Worm (Caenorhabditis elegans): ENCODE data around the gene F23H11.7.

The F23H11.7 gene

DNA sequence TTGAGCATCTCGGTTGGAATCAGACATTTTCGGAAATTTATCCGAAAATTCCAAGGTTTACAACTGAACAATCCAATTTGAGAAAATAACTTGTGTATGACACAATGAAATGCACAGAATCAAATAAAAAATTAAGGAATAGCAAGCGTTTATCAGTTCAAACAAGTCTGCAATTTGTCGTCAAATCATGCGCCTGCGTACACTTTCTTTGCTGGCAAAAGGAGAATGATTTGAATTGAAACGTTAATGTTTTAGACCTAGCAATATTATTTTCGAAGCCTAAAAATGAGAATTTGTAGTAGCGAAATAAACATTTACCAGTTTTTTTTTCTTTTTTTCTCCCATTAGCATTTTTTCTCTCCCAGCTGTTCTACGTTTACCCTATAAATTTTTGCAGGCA is 31.2 kb upstream of the F23H11.7 start, which contains the start of the genes fbxa-67 and fbxa-11:
Gene fbxa-67 (minus strand): TSS at position 199 of the 400 bp plus-strand sequence.
Gene fbxa-11 (plus strand): TSS at position 398 of the 400 bp plus-strand sequence.
- TF ChIP-seq nhr-21 (tag; optimal IDR thresholded peaks at IDR 0.05), result no peak
- peak; percentile 39 for TF ChIP-seq C34F6.9 (tag; optimal IDR thresholded peaks at IDR 0.05)
- no peak for TF ChIP-seq elt-1 (tag; optimal IDR thresholded peaks at IDR 0.05)
- TF ChIP-seq lsy-2 (tag; optimal IDR thresholded peaks at IDR 0.05), result peak in 1 of 2 experiments; percentile 54
- TF ChIP-seq lin-13 (GFP tag; optimal IDR thresholded peaks at IDR 0.05), result peak; percentile 2
- TF ChIP-seq unc-55 (GFP tag; optimal IDR thresholded peaks at IDR 0.05), result peak; percentile 59

DNA sequence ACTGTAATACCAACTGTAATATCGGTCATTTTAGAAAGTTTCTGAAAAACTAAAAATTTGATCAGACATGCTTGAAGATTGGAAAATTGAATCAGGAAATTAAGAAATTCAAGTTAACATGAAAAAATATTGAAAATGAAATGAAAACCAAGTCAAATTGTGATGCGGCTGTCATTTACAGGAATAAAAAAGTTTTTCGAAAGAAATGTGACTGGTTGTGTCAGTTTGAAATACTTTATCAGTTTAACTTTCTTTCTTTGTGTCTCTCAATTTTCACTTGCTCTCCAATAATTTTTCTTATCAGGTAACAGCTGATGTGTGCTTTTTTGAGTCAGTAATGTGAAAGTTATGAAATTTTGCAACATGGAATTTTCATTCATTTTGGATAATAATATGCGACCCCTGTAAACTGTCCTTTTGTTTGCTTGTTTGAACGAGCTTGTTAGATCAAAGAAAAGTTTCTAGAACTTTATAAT is 27.1 kb upstream of the F23H11.7 start, which contains the start of gene fbxa-60:
Gene fbxa-60 (minus strand): TSS at position 51 of the 476 bp plus-strand sequence.
- no peak for TF ChIP-seq skn-1 (tag; optimal IDR thresholded peaks at IDR 0.05)
- TF ChIP-seq unc-39 (tag; optimal IDR thresholded peaks at IDR 0.05), result no peak
- peak; percentile 28 for TF ChIP-seq gmeb-1 (tag; optimal IDR thresholded peaks at IDR 0.05)
- TF ChIP-seq mbf-1 (tag; optimal IDR thresholded peaks at IDR 0.05), result no peak
- TF ChIP-seq sma-9 (GFP tag; optimal IDR thresholded peaks at IDR 0.05), result peak; percentile 9
- TF ChIP-seq sma-9 (tag; optimal IDR thresholded peaks at IDR 0.05), result no peak
- peak; percentile 19 for TF ChIP-seq nhr-129 (tag; optimal IDR thresholded peaks at IDR 0.05)
- peak; percentile 83 for TF ChIP-seq fos-1 (tag; optimal IDR thresholded peaks at IDR 0.05)

DNA sequence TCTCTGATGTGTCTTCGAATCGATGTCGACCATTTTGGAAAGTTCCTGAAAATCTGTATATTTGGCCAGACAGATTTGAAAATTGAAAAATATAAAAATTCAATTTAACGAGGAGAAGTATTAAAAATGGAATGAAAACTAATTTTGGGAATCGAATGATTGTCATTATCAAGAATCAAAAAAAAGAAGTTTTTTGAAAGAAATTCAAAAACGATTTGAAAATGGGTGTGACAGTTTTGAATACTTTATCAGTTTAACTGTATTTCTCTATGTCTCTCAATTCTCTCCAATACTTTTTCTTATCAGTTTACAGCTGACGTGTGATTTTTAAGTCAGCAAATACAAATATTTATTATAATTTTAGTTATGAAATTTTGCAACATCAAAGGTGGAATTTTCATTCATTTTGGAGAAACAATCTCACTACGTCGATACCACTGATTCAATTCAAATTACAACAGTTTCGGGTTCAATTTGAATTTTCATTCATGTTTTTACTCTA is 24.3 kb upstream of the F23H11.7 start, which contains the start of gene fbxa-59:
Gene fbxa-59 (minus strand): TSS at position 51 of the 502 bp plus-strand sequence.
- TF ChIP-seq ceh-82 (tag; optimal IDR thresholded peaks at IDR 0.05), result no peak
- TF ChIP-seq fos-1 (tag; optimal IDR thresholded peaks at IDR 0.05), result peak; percentile 56

DNA sequence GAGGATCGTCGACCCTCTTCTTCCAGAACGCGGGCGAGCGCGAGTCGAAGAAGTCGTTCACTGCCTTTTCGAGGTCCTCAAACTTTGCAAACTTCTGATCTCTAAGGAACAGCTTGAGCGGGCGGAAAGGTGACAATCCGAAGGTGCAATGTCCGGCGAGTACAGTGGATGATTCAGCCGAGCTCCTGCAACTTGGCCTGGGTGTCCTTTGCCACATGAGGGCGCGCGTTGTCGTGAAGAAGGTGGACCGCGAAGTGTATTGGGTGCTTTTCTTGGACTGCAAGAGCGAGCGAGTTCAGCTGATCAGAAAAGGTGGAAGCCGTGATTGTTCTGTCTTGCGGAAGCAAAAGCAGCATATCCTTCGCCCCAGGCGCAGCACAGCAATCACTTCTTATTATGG is 22.7 kb upstream of the F23H11.7 start:
- TF ChIP-seq mbf-1 (tag; optimal IDR thresholded peaks at IDR 0.05) (no peak), dmd-4 (tag; optimal IDR thresholded peaks at IDR 0.05) (no peak), R02D3.7 (tag; optimal IDR thresholded peaks at IDR 0.05) (no peak), sma-9 (GFP tag; optimal IDR thresholded peaks at IDR 0.05) (no peak), sma-9 (tag; optimal IDR thresholded peaks at IDR 0.05) (no peak), ama-1 (optimal IDR thresholded peaks at IDR 0.05) (no peak), sem-4 (tag; optimal IDR thresholded peaks at IDR 0.05) (no peak), skn-1 (tag; optimal IDR thresholded peaks at IDR 0.05) (no peak), sma-3 (GFP tag; optimal IDR thresholded peaks at IDR 0.05) (no peak), ztf-4 (tag; optimal IDR thresholded peaks at IDR 0.05) (no peak), elt-1 (tag; optimal IDR thresholded peaks at IDR 0.05) (no peak), nhr-129 (tag; optimal IDR thresholded peaks at IDR 0.05) (no peak), Y55F3AM.14 (GFP tag; optimal IDR thresholded peaks at IDR 0.05) (no peak), ztf-1 (GFP tag; conservative IDR thresholded peaks at IDR 0.05) (no peak), ceh-82 (tag; optimal IDR thresholded peaks at IDR 0.05) (no peak)

DNA sequence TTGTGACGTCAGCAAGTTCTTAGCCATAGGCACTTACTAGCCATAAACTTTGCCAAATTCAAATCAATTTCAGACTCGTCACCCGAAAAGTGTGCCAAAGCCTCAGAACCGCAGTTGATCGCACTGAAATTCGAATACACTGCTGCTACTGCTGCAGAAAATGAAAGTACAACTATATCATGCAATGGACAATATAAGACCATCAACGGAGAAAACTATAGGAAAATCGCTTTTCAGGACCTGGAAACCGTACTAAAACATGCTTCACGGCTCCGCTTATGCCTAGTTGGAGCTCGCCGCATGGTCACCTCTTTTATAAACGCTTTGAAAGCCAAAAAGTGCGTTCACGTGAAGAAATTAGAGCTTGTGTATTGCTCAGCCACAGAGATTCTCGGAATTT is 19.3 kb upstream of the F23H11.7 start, which contains the start of gene fbxa-22:
Gene fbxa-22 (plus strand): TSS at position 301 of the 400 bp plus-strand sequence.
- no peak for TF ChIP-seq sma-3 (GFP tag; optimal IDR thresholded peaks at IDR 0.05)
- TF ChIP-seq elt-1 (tag; optimal IDR thresholded peaks at IDR 0.05), result no peak
- TF ChIP-seq nhr-129 (tag; optimal IDR thresholded peaks at IDR 0.05), result no peak
- TF ChIP-seq skn-1 (tag; optimal IDR thresholded peaks at IDR 0.05), result no peak

DNA sequence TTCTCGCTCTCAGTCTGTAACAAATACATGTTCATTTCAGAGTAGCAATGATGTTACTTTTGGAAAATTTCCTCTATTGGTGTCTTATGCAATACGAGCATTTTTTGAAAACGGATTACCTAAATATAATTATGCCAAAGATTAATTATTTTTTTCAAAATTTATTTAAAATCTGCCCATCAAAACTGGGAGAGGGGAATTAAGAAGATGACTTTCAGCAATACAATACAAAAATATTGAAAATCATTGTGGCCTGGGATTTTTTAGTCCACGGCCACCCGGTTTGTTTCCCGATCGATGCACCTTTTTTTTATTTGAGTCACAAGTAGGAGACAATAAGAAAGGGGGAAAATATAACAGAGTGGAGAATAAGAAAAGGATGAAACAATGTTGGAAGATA is 18.7 kb upstream of the F23H11.7 start, which contains the start of gene fbxa-56:
Gene fbxa-56 (minus strand): TSS at position 101 of the 400 bp plus-strand sequence.
- TF ChIP-seq unc-55 (GFP tag; optimal IDR thresholded peaks at IDR 0.05), result no peak
- TF ChIP-seq dmd-4 (tag; optimal IDR thresholded peaks at IDR 0.05), result no peak
- TF ChIP-seq alr-1 (tag; optimal IDR thresholded peaks at IDR 0.05), result no peak
- no peak for TF ChIP-seq R02D3.7 (tag; optimal IDR thresholded peaks at IDR 0.05)
- TF ChIP-seq elt-1 (tag; optimal IDR thresholded peaks at IDR 0.05), result no peak
- TF ChIP-seq aly-2 (tag; optimal IDR thresholded peaks at IDR 0.05), result no peak
- TF ChIP-seq mdl-1 (tag; optimal IDR thresholded peaks at IDR 0.05), result no peak

- TF ChIP-seq Y55F3AM.14 (GFP tag; optimal IDR thresholded peaks at IDR 0.05) (no peak), fos-1 (tag; optimal IDR thresholded peaks at IDR 0.05) (peak; percentile 68)
Measured at ce11 chrIII:936037-936507, 16.9 kb upstream of the F23H11.7 start, which contains the start of gene fbxa-55. Gene fbxa-55 (minus strand): TSS chrIII:936087.
